Fruit fly (Drosophila melanogaster) whole organism, embryonic: ENCODE data around the gene Trm7-32.
A peak's percentile ranks its signal among the peaks of the same experiment; 100 is the strongest.

Experiments used
- Atf6 ChIP-seq: fragments of 200-800 bp; sonication (Bioruptor generic); IDR thresholded peaks from 2 replicates; pipeline ENCODE4 v1.3.6; 2022; ENCODE audit warnings: missing biosample characterization, missing genetic modification characterization
- CG10209 ChIP-seq: fragments of 200-800 bp; sonication (Bioruptor generic); optimal IDR thresholded peaks from 3 replicates; lab custom pipeline; 2017; ENCODE audit warnings: missing biosample characterization, mild to moderate bottlenecking, missing genetic modification characterization, missing genetic modification reagents
- CG11093 ChIP-seq: fragments of 200-800 bp; sonication (Bioruptor generic); IDR thresholded peaks from 3 replicates; pipeline ENCODE4 v1.3.6; 2022; ENCODE audit warnings: missing biosample characterization, missing genetic modification characterization
- CG11560 ChIP-seq: fragments of 200-800 bp; sonication (Bioruptor generic); IDR thresholded peaks from 3 replicates; pipeline ENCODE4 v1.3.6; 2022; ENCODE audit warnings: missing biosample characterization, missing genetic modification characterization
- CG12391 ChIP-seq: fragments of 200-800 bp; sonication (Bioruptor generic); optimal IDR thresholded peaks from 3 replicates; lab custom pipeline; 2018; ENCODE audit warnings: missing biosample characterization, mild to moderate bottlenecking, missing genetic modification characterization, moderate library complexity
- CG12659 ChIP-seq: fragments of 200-800 bp; sonication (Bioruptor generic); optimal IDR thresholded peaks from 3 replicates; lab custom pipeline; 2017; ENCODE audit warnings: mild to moderate bottlenecking, missing biosample characterization, missing genetic modification reagents, missing genetic modification characterization
- CG12744 ChIP-seq: fragments of 200-800 bp; sonication (Bioruptor generic); optimal IDR thresholded peaks from 2 replicates; lab custom pipeline; 2016; ENCODE audit warnings: missing biosample characterization, missing genetic modification characterization
- CG13775 ChIP-seq: fragments of 200-800 bp; sonication (Bioruptor generic); optimal IDR thresholded peaks from 3 replicates; lab custom pipeline; 2017; ENCODE audit warnings: missing biosample characterization, mild to moderate bottlenecking, missing genetic modification characterization
- CG16813 ChIP-seq: fragments of 200-800 bp; sonication (Bioruptor generic); IDR thresholded peaks from 3 replicates; pipeline ENCODE4 v1.3.6; 2022; ENCODE audit warnings: missing biosample characterization, missing genetic modification characterization; ENCODE audit not compliant: partially characterized antibody
- CG16815 ChIP-seq: fragments of 200-800 bp; sonication (Bioruptor generic); optimal IDR thresholded peaks from 3 replicates; lab custom pipeline; 2017; ENCODE audit warnings: missing biosample characterization, mild to moderate bottlenecking, missing genetic modification characterization
- CG17361 ChIP-seq: fragments of 200-800 bp; sonication (Bioruptor generic); IDR thresholded peaks from 3 replicates; pipeline ENCODE4 v1.3.6; 2022; ENCODE audit warnings: missing biosample characterization, missing genetic modification characterization
- CG17385 ChIP-seq: fragments of 200-800 bp; sonication (Bioruptor generic); optimal IDR thresholded peaks from 3 replicates; lab custom pipeline; 2018; ENCODE audit warnings: missing biosample characterization, mild to moderate bottlenecking, missing genetic modification characterization
- CG17829 ChIP-seq: fragments of 200-800 bp; optimal IDR thresholded peaks from 2 replicates; lab custom pipeline; 2019; ENCODE audit warnings: missing biosample characterization, mild to moderate bottlenecking, missing genetic modification characterization, moderate library complexity
- CG18262 ChIP-seq: fragments of 200-800 bp; optimal IDR thresholded peaks from 3 replicates; lab custom pipeline; 2019; ENCODE audit warnings: missing biosample characterization, mild to moderate bottlenecking, missing genetic modification characterization, moderate library complexity
- CG2875 ChIP-seq: fragments of 200-800 bp; sonication (Bioruptor generic); optimal IDR thresholded peaks from 2 replicates; lab custom pipeline; 2017; ENCODE audit warnings: missing biosample characterization, mild to moderate bottlenecking, missing genetic modification characterization, missing genetic modification reagents
- CG2889 ChIP-seq: fragments of 200-800 bp; sonication (Bioruptor generic); IDR thresholded peaks from 3 replicates; pipeline ENCODE4 v1.3.6; 2022; ENCODE audit warnings: missing biosample characterization, missing genetic modification characterization
- CG30403 ChIP-seq: fragments of 200-800 bp; sonication (Bioruptor generic); optimal IDR thresholded peaks from 3 replicates; lab custom pipeline; 2016; ENCODE audit warnings: missing biosample characterization, missing genetic modification characterization
- CG32767 ChIP-seq: fragments of 200-800 bp; sonication (Bioruptor generic); IDR thresholded peaks from 2 replicates; pipeline ENCODE4 v1.3.6; 2022; ENCODE audit warnings: missing biosample characterization, missing genetic modification characterization
- CG6683 ChIP-seq: fragments of 200-800 bp; sonication (Bioruptor generic); optimal IDR thresholded peaks from 2 replicates; lab custom pipeline; 2017; ENCODE audit warnings: missing biosample characterization, mild to moderate bottlenecking, missing genetic modification characterization, missing genetic modification reagents
- CG6813 ChIP-seq: fragments of 200-800 bp; sonication (Bioruptor generic); optimal IDR thresholded peaks from 2 replicates; lab custom pipeline; 2017; ENCODE audit warnings: missing biosample characterization, missing genetic modification characterization, mild to moderate bottlenecking, moderate library complexity, missing genetic modification reagents
- CG7556 ChIP-seq: fragments of 200-800 bp; sonication (Bioruptor generic); optimal IDR thresholded peaks from 2 replicates; lab custom pipeline; 2017; ENCODE audit warnings: missing biosample characterization, mild to moderate bottlenecking, missing genetic modification characterization
- CoRest ChIP-seq: fragments of 200-800 bp; sonication (Bioruptor generic); optimal IDR thresholded peaks from 3 replicates; lab custom pipeline; 2018; ENCODE audit warnings: missing biosample characterization, mild to moderate bottlenecking, missing genetic modification characterization, moderate library complexity
- D19A ChIP-seq: fragments of 200-800 bp; optimal IDR thresholded peaks from 3 replicates; lab custom pipeline; 2019; ENCODE audit warnings: missing biosample characterization, mild to moderate bottlenecking, missing genetic modification characterization, moderate library complexity
- Deaf1 ChIP-seq: fragments of 200-800 bp; optimal IDR thresholded peaks from 3 replicates; lab custom pipeline; 2019; ENCODE audit warnings: missing biosample characterization, mild to moderate bottlenecking, missing genetic modification characterization, moderate library complexity
- E2f1 ChIP-seq: fragments of 200-800 bp; sonication (Bioruptor generic); IDR thresholded peaks from 2 replicates; pipeline ENCODE4 v1.3.6; 2022; ENCODE audit warnings: missing biosample characterization, missing genetic modification characterization
- Hand ChIP-seq: fragments of 200-800 bp; sonication (Bioruptor generic); optimal IDR thresholded peaks from 2 replicates; lab custom pipeline; 2017; ENCODE audit warnings: mild to moderate bottlenecking, missing biosample characterization, missing genetic modification reagents, missing genetic modification characterization
- Lim3 ChIP-seq: fragments of 200-800 bp; sonication (Bioruptor generic); IDR thresholded peaks from 2 replicates; pipeline ENCODE4 v1.3.6; 2022; ENCODE audit warnings: missing biosample characterization, missing genetic modification characterization
- Lpt ChIP-seq: fragments of >200 bp; optimal IDR thresholded peaks from 2 replicates; lab custom pipeline; 2018; ENCODE audit warnings: missing biosample characterization, missing genetic modification characterization
- Med ChIP-seq: fragments of 200-800 bp; sonication (Bioruptor generic); peaks from one replicate; lab custom pipeline; 2016; ENCODE audit warnings: missing biosample characterization, missing genetic modification characterization, mild to moderate bottlenecking, inconsistent platforms, moderate library complexity
- Meics ChIP-seq: fragments of 200-800 bp; sonication (Bioruptor generic); optimal IDR thresholded peaks from 2 replicates; lab custom pipeline; 2017; ENCODE audit warnings: missing biosample characterization, mild to moderate bottlenecking, missing genetic modification characterization
- Oli ChIP-seq: fragments of 200-800 bp; sonication (Bioruptor generic); optimal IDR thresholded peaks from 2 replicates; lab custom pipeline; 2018; ENCODE audit warnings: missing biosample characterization, mild to moderate bottlenecking, missing genetic modification characterization, moderate library complexity
- Ptx1 ChIP-seq: fragments of 200-800 bp; sonication (Bioruptor generic); IDR thresholded peaks from 2 replicates; pipeline ENCODE4 v1.3.6; 2022; ENCODE audit warnings: missing biosample characterization, missing genetic modification characterization
- Sox102F ChIP-seq: fragments of 200-800 bp; sonication (Bioruptor generic); optimal IDR thresholded peaks from 2 replicates; lab custom pipeline; 2018; ENCODE audit warnings: missing biosample characterization, mild to moderate bottlenecking, missing genetic modification characterization, moderate library complexity
- Usf ChIP-seq: fragments of 200-800 bp; sonication (Bioruptor generic); optimal IDR thresholded peaks from 2 replicates; lab custom pipeline; 2017; ENCODE audit warnings: missing genotype, missing biosample characterization, missing genetic modification characterization
- Xrp1 ChIP-seq: fragments of 200-800 bp; sonication (Bioruptor generic); IDR thresholded peaks from 2 replicates; pipeline ENCODE4 v1.3.6; 2022; ENCODE audit warnings: missing biosample characterization, missing genetic modification characterization
- bsh ChIP-seq, 2 experiments: fragments of 200-800 bp; sonication (Bioruptor generic); optimal IDR thresholded peaks; 2 replicates each; lab custom pipeline; 2017 to 2018; ENCODE audit warnings: mild to moderate bottlenecking in 2 of 2, missing biosample characterization in 2 of 2, missing genetic modification characterization in 2 of 2, moderate library complexity in 1 of 2
- dpn ChIP-seq, 2 experiments: fragments of 200-800 bp; sonication (Bioruptor generic); optimal IDR thresholded peaks; 3 replicates each; lab custom pipeline; 2016; ENCODE audit warnings: missing biosample characterization in 2 of 2, missing genetic modification characterization in 2 of 2
- gem ChIP-seq: fragments of 200-800 bp; sonication (Bioruptor generic); optimal IDR thresholded peaks from 2 replicates; lab custom pipeline; 2019; ENCODE audit warnings: missing biosample characterization, mild to moderate bottlenecking, missing genetic modification characterization, moderate library complexity
- hkb ChIP-seq, 2 experiments: fragments of 200-800 bp in 1 of 2; fragments of >200 bp in 1 of 2; sonication (Bioruptor generic) in 1 of 2; IDR thresholded peaks in 1 of 2; optimal IDR thresholded peaks in 1 of 2; 2 replicates each; pipeline versions ENCODE4 v1.3.6 to Lab custom; 2017 to 2022; ENCODE audit warnings: missing biosample characterization in 1 of 2, missing genetic modification characterization in 1 of 2
- mld ChIP-seq: fragments of 200-800 bp; sonication (Bioruptor generic); IDR thresholded peaks from 3 replicates; pipeline ENCODE4 v1.3.6; 2022; ENCODE audit warnings: missing biosample characterization, missing genetic modification characterization; ENCODE audit not compliant: partially characterized antibody
- nmo ChIP-seq: fragments of 200-800 bp; sonication (Bioruptor generic); optimal IDR thresholded peaks from 2 replicates; lab custom pipeline; 2018; ENCODE audit warnings: missing biosample characterization, mild to moderate bottlenecking, missing genetic modification characterization, moderate library complexity
- phol ChIP-seq: fragments of 200-800 bp; sonication (Bioruptor generic); optimal IDR thresholded peaks from 3 replicates; lab custom pipeline; 2018; ENCODE audit warnings: missing biosample characterization, mild to moderate bottlenecking, missing genetic modification characterization, moderate library complexity
- prd ChIP-seq, 3 experiments: fragments of >200 bp in 2 of 3; fragments of 200-800 bp in 1 of 3; sonication (Bioruptor generic) in 1 of 3; optimal IDR thresholded peaks in 2 of 3; IDR thresholded peaks in 1 of 3; 2 replicates in 2 of 3; 3 replicates in 1 of 3; pipeline versions ENCODE4 v1.3.6 to Lab custom; 2017 to 2022; ENCODE audit warnings: missing biosample characterization in 1 of 3, missing genetic modification characterization in 1 of 3
- row ChIP-seq: fragments of 200-800 bp; sonication (Bioruptor generic); IDR thresholded peaks from 3 replicates; pipeline ENCODE4 v1.3.6; 2022; ENCODE audit warnings: missing biosample characterization, missing genetic modification characterization
- so ChIP-seq: fragments of 200-800 bp; sonication (Bioruptor generic); IDR thresholded peaks from 3 replicates; pipeline ENCODE4 v1.3.6; 2022; ENCODE audit warnings: missing biosample characterization, missing genetic modification characterization
- unpg ChIP-seq: fragments of 200-800 bp; sonication (Bioruptor generic); optimal IDR thresholded peaks from 3 replicates; lab custom pipeline; 2018; ENCODE audit warnings: missing biosample characterization, mild to moderate bottlenecking, missing genetic modification characterization, moderate library complexity
- vvl ChIP-seq: fragments of 200-800 bp; sonication (Bioruptor generic); IDR thresholded peaks from 2 replicates; pipeline ENCODE4 v1.3.6; 2022; ENCODE audit warnings: missing biosample characterization, missing genetic modification characterization
- wor ChIP-seq: fragments of 200-800 bp; sonication (Bioruptor generic); IDR thresholded peaks from 2 replicates; pipeline ENCODE4 v1.3.6; 2022; ENCODE audit warnings: missing biosample characterization, missing genetic modification characterization

The Trm7-32 gene

dm6 chr3R:17048867-17049266 is 8.4 kb downstream of the Trm7-32 start (continued):
- TF ChIP-seq CG13775: peak; percentile 31
- TF ChIP-seq CG11560: no peak
- peak; percentile 50 for TF ChIP-seq CG12391
- peak; percentile 3 for TF ChIP-seq CG6813 (GFP tag; lab: Kevin White, UChicago)
- peak; percentile 41; the same call in 1 of the 2 replicates for TF ChIP-seq Ptx1
- peak; percentile 49 for TF ChIP-seq CG17829 (tag; lab: Kevin White, UChicago)
- 0 out of 2 replicates have a peak, but pooled peaks have one; percentile 31 for TF ChIP-seq wor (GFP tag; lab: Robert Waterston, UW)
- TF ChIP-seq CG10209 (GFP tag; lab: Kevin White, UChicago): peak; percentile 47
- peak; percentile 63 for TF ChIP-seq CG18262 (tag; lab: Kevin White, UChicago)
- TF ChIP-seq CG32767 (GFP tag; lab: Robert Waterston, UW): 0 out of 2 replicates have a peak, but pooled peaks have one; percentile 28
- TF ChIP-seq CG16813 (GFP tag; lab: Robert Waterston, UW): no peak
- TF ChIP-seq Xrp1: peak; percentile 47
- peak in 1 of 2 experiments; percentile 42 for TF ChIP-seq bsh (GFP tag; optimal IDR thresholded peaks at IDR 0.05; lab: Kevin White, UChicago)
- TF ChIP-seq so (GFP tag; lab: Robert Waterston, UW): 0 out of 3 replicates have a peak, but pooled peaks have one; percentile 12
- 0 out of 3 replicates have a peak, but pooled peaks have one; percentile 47 for TF ChIP-seq CG11093 (GFP tag; lab: Robert Waterston, UW)
- peak; percentile 45; the same call in 2 of the 3 replicates for TF ChIP-seq row (GFP tag; lab: Robert Waterston, UW)
- peak; percentile 8 for TF ChIP-seq D19A (tag; lab: Kevin White, UChicago)
- peak; percentile 49 for TF ChIP-seq Med (GFP tag; lab: Kevin White, UChicago)
- peak in 1 of 2 experiments; percentile 11 for TF ChIP-seq dpn (GFP tag; optimal IDR thresholded peaks at IDR 0.05; lab: Kevin White, UChicago)
- no peak for TF ChIP-seq prd (optimal IDR thresholded peaks at IDR 0.05; lab: Kevin White, UChicago)
- TF ChIP-seq prd (GFP tag; IDR thresholded peaks at IDR 0.05; lab: Robert Waterston, UW): peak; percentile 51; the same call in 2 of the 3 replicates
- peak; percentile 16 for TF ChIP-seq CG6683 (GFP tag; lab: Kevin White, UChicago)
- no peak for TF ChIP-seq Sox102F
- peak; percentile 52 for TF ChIP-seq nmo (GFP tag; lab: Kevin White, UChicago)
- no peak for TF ChIP-seq Lpt
- TF ChIP-seq gem (tag; lab: Kevin White, UChicago): peak; percentile 69
- peak; percentile 40 for TF ChIP-seq CoRest
- peak; percentile 46 for TF ChIP-seq unpg (GFP tag; lab: Kevin White, UChicago)
- TF ChIP-seq hkb (optimal IDR thresholded peaks at IDR 0.05; lab: Kevin White, UChicago): no peak
- TF ChIP-seq hkb (GFP tag; IDR thresholded peaks at IDR 0.05; lab: Robert Waterston, UW): peak; percentile 51; the same call in 1 of the 2 replicates
- peak; percentile 38 for TF ChIP-seq CG30403
- peak; percentile 68 for TF ChIP-seq CG7556 (GFP tag; lab: Kevin White, UChicago)
- no peak for TF ChIP-seq CG12744 (GFP tag; lab: Kevin White, UChicago)
- peak; percentile 49 for TF ChIP-seq Oli
- peak; percentile 63 for TF ChIP-seq CG17361
- peak; percentile 24 for TF ChIP-seq CG12659 (GFP tag; lab: Kevin White, UChicago)
- TF ChIP-seq CG16815 (GFP tag; lab: Kevin White, UChicago): peak; percentile 31
- TF ChIP-seq phol (tag; lab: Kevin White, UChicago): peak; percentile 26
- TF ChIP-seq CG2875 (GFP tag; lab: Kevin White, UChicago): peak; percentile 31
- TF ChIP-seq Meics (GFP tag; lab: Kevin White, UChicago): peak; percentile 3
- TF ChIP-seq vvl (GFP tag; lab: Robert Waterston, UW): peak; percentile 20; the same call in 1 of the 2 replicates
- 0 out of 2 replicates have a peak, but pooled peaks have one; percentile 19 for TF ChIP-seq E2f1 (GFP tag; lab: Robert Waterston, UW)
- peak; percentile 25 for TF ChIP-seq CG17385
- peak; percentile 15 for TF ChIP-seq Usf
- TF ChIP-seq Atf6 (GFP tag; lab: Robert Waterston, UW): peak; percentile 41; the same call in 1 of the 2 replicates
- TF ChIP-seq Deaf1 (tag; lab: Kevin White, UChicago): peak; percentile 43
- no peak for TF ChIP-seq mld (GFP tag; lab: Robert Waterston, UW)
- TF ChIP-seq CG2889 (GFP tag; lab: Robert Waterston, UW): peak; percentile 13; the same call in 1 of the 3 replicates
- no peak for TF ChIP-seq Lim3 (GFP tag; lab: Robert Waterston, UW)
- TF ChIP-seq Hand: no peak
